Worm (Caenorhabditis elegans) whole organism, mixed stage, embryonic: Measurements from ENCODE around the gene fshr-1.

Source experiments
- M03D4.4 ChIP-seq: sonication (generic microtip); optimal IDR thresholded peaks from 2 replicates; lab custom pipeline; 2017; ENCODE audit warnings: mild to moderate bottlenecking, missing genetic modification characterization, missing compliant biosample characterization
- bed-3 ChIP-seq: fragments of 200-800 bp; sonication (Bioruptor generic); optimal IDR thresholded peaks from 3 replicates; lab custom pipeline; 2018; ENCODE audit warnings: mild to moderate bottlenecking, missing genetic modification characterization, moderate library complexity, missing compliant biosample characterization
- blmp-1 ChIP-seq: fragments of 150-350 bp; optimal IDR thresholded peaks from 2 replicates; lab custom pipeline; 2014; ENCODE audit warnings: missing biosample characterization, missing genetic modification characterization
- ceh-39 ChIP-seq: fragments of 150-350 bp; optimal IDR thresholded peaks from 2 replicates; lab custom pipeline; 2014; ENCODE audit warnings: missing biosample characterization, missing genetic modification characterization
- ces-1 ChIP-seq: fragments of 150-350 bp; optimal IDR thresholded peaks from 2 replicates; lab custom pipeline; 2014; ENCODE audit warnings: missing biosample characterization, missing genetic modification reagents, missing genetic modification characterization
- cnd-1 ChIP-seq: fragments of 200-800 bp; sonication (Bioruptor generic); optimal IDR thresholded peaks from 2 replicates; lab custom pipeline; 2018; ENCODE audit warnings: mild to moderate bottlenecking, missing genetic modification characterization, missing compliant biosample characterization
- drap-1 ChIP-seq: fragments of 200-800 bp; sonication (Bioruptor generic); optimal IDR thresholded peaks from 3 replicates; lab custom pipeline; 2018; ENCODE audit warnings: mild to moderate bottlenecking, missing genetic modification characterization, missing compliant biosample characterization
- elt-1 ChIP-seq: sonication (generic microtip); optimal IDR thresholded peaks from 2 replicates; lab custom pipeline; 2017; ENCODE audit warnings: missing genetic modification characterization, mild to moderate bottlenecking, missing compliant biosample characterization, antibody characterized with exemption, moderate library complexity, borderline replicate concordance; ENCODE audit not compliant: insufficient read depth
- elt-3 ChIP-seq: fragments of 150-350 bp; optimal IDR thresholded peaks from 2 replicates; lab custom pipeline; 2014; ENCODE audit warnings: missing biosample characterization, missing genetic modification characterization
- flh-1 ChIP-seq: fragments of 200-800 bp; sonication (Bioruptor generic); optimal IDR thresholded peaks from 2 replicates; lab custom pipeline; 2018; ENCODE audit warnings: mild to moderate bottlenecking, missing genetic modification characterization, moderate library complexity, missing compliant biosample characterization
- ham-2 ChIP-seq: fragments of 200-800 bp; sonication (Bioruptor generic); optimal IDR thresholded peaks from 2 replicates; lab custom pipeline; 2018; ENCODE audit warnings: mild to moderate bottlenecking, missing genetic modification characterization, missing compliant biosample characterization
- hlh-1 ChIP-seq: fragments of 150-350 bp; optimal IDR thresholded peaks from 2 replicates; lab custom pipeline; 2014; ENCODE audit warnings: missing biosample characterization, missing genetic modification reagents, missing genetic modification characterization
- lin-13 ChIP-seq: fragments of 150-350 bp; optimal IDR thresholded peaks from 2 replicates; lab custom pipeline; 2014; ENCODE audit warnings: missing biosample characterization, missing genetic modification characterization
- lin-32 ChIP-seq: fragments of 200-800 bp; sonication (Bioruptor generic); optimal IDR thresholded peaks from 2 replicates; lab custom pipeline; 2018; ENCODE audit warnings: mild to moderate bottlenecking, missing genetic modification characterization, missing compliant biosample characterization
- lsy-2 ChIP-seq: fragments of 150-350 bp; optimal IDR thresholded peaks from 2 replicates; lab custom pipeline; 2014; ENCODE audit warnings: missing biosample characterization, missing genetic modification characterization
- mab-5 ChIP-seq: fragments of 150-350 bp; optimal IDR thresholded peaks from 2 replicates; lab custom pipeline; 2014; ENCODE audit warnings: missing biosample characterization, missing genetic modification characterization
- mep-1 ChIP-seq: fragments of 150-350 bp; optimal IDR thresholded peaks from 2 replicates; lab custom pipeline; 2017; ENCODE audit warnings: missing biosample characterization, missing genetic modification reagents, missing genetic modification characterization, inconsistent platforms
- mls-2 ChIP-seq: sonication (generic microtip); optimal IDR thresholded peaks from 2 replicates; lab custom pipeline; 2016; ENCODE audit warnings: mild to moderate bottlenecking, missing genetic modification characterization, moderate library complexity, missing compliant biosample characterization
- nhr-12 ChIP-seq: fragments of 150-350 bp; optimal IDR thresholded peaks from 2 replicates; lab custom pipeline; 2014; ENCODE audit warnings: missing biosample characterization, missing genetic modification characterization
- nhr-2 ChIP-seq: fragments of 150-350 bp; optimal IDR thresholded peaks from 2 replicates; lab custom pipeline; 2014; ENCODE audit warnings: missing biosample characterization, missing genetic modification characterization
- nhr-237 ChIP-seq: fragments of 150-350 bp; optimal IDR thresholded peaks from 2 replicates; lab custom pipeline; 2014; ENCODE audit warnings: missing biosample characterization, missing genetic modification characterization
- nhr-76 ChIP-seq: sonication (generic microtip); optimal IDR thresholded peaks from 2 replicates; lab custom pipeline; 2017; ENCODE audit warnings: missing biosample characterization, missing genetic modification characterization
- pha-4 ChIP-seq: fragments of 150-350 bp; optimal IDR thresholded peaks from 2 replicates; lab custom pipeline; 2018; ENCODE audit warnings: missing biosample characterization, missing genetic modification reagents, missing genetic modification characterization
- snpc-4 ChIP-seq: fragments of 150-350 bp; optimal IDR thresholded peaks from 2 replicates; lab custom pipeline; 2014; ENCODE audit warnings: missing biosample characterization, missing genetic modification characterization
- sptf-1 ChIP-seq: sonication (generic microtip); optimal IDR thresholded peaks from 2 replicates; lab custom pipeline; 2017; ENCODE audit warnings: mild to moderate bottlenecking, missing genetic modification characterization, moderate library complexity, missing compliant biosample characterization
- tbx-8 ChIP-seq: fragments of 200-800 bp; sonication (Bioruptor generic); optimal IDR thresholded peaks from 2 replicates; lab custom pipeline; 2018; ENCODE audit warnings: mild to moderate bottlenecking, missing genetic modification characterization, moderate library complexity, missing compliant biosample characterization
- unc-120 ChIP-seq: sonication (generic microtip); optimal IDR thresholded peaks from 2 replicates; lab custom pipeline; 2017; ENCODE audit warnings: missing genetic modification characterization, missing compliant biosample characterization; ENCODE audit not compliant: poor library complexity, severe bottlenecking
- unc-62 ChIP-seq: fragments of 150-350 bp; optimal IDR thresholded peaks from 2 replicates; lab custom pipeline; 2014; ENCODE audit warnings: missing biosample characterization, missing genetic modification reagents, missing genetic modification characterization
- ztf-11 ChIP-seq: fragments of 150-350 bp; optimal IDR thresholded peaks from 2 replicates; lab custom pipeline; 2014; ENCODE audit warnings: missing biosample characterization, missing genetic modification characterization

fshr-1 gene

ce11 chrV:9916665-9917064 is 27.0 kb downstream of the fshr-1 start, which contains the start of gene C50H2.4:
Gene C50H2.4, plus strand, starts transcription at chrV:9916965.
- no peak for TF ChIP-seq lsy-2 (tag; lab: Kevin White, UChicago)
- no peak for TF ChIP-seq drap-1 (GFP tag; lab: Kevin White, UChicago)
- TF ChIP-seq M03D4.4 (tag; lab: Kevin White, UChicago) = no peak
- TF ChIP-seq unc-62 (GFP tag; lab: Kevin White, UChicago) = no peak
- no peak for TF ChIP-seq elt-3
- TF ChIP-seq lin-32 = no peak
- TF ChIP-seq nhr-2 (tag; lab: Kevin White, UChicago) = no peak
- no peak for TF ChIP-seq nhr-12
- no peak for TF ChIP-seq lin-13
- no peak for TF ChIP-seq sptf-1 (tag; lab: Kevin White, UChicago)
- no peak for TF ChIP-seq cnd-1
- TF ChIP-seq, all 35 proteins: peak for 0

- no peak for TF ChIP-seq ceh-39 (tag; lab: Kevin White, UChicago)
- no peak for TF ChIP-seq mls-2
- no peak for TF ChIP-seq flh-1
- no peak for TF ChIP-seq nhr-2 (tag; lab: Kevin White, UChicago)
- no peak for TF ChIP-seq hlh-1 (tag; lab: Kevin White, UChicago)
- TF ChIP-seq pha-4 (tag; lab: Kevin White, UChicago) = no peak
- no peak for TF ChIP-seq bed-3 (GFP tag; lab: Kevin White, UChicago)
- TF ChIP-seq, all 35 proteins: peak for 0
Measured at ce11 chrV:9918410-9918809, 28.8 kb downstream of the fshr-1 start, which contains the start of gene C50H2.5. Gene C50H2.5, plus strand, starts transcription at chrV:9918710.

- TF ChIP-seq drap-1 (GFP tag; lab: Kevin White, UChicago) (no peak), mab-5 (tag; lab: Kevin White, UChicago) (no peak), mls-2 (no peak), nhr-2 (tag; lab: Kevin White, UChicago) (no peak), M03D4.4 (tag; lab: Kevin White, UChicago) (no peak), snpc-4 (tag; lab: Kevin White, UChicago) (no peak), lin-32 (no peak), ham-2 (no peak), tbx-8 (GFP tag; lab: Kevin White, UChicago) (no peak), ces-1 (GFP tag; lab: Kevin White, UChicago) (no peak), nhr-237 (tag; lab: Kevin White, UChicago) (no peak), lsy-2 (tag; lab: Kevin White, UChicago) (no peak), elt-1 (tag; lab: Kevin White, UChicago) (no peak), cnd-1 (no peak), nhr-12 (no peak), unc-120 (no peak), pha-4 (tag; lab: Kevin White, UChicago) (no peak)
- TF ChIP-seq, all 35 proteins: peak for 0
Measured at ce11 chrV:9921288-9921687, 31.7 kb downstream of the fshr-1 start, which contains the start of gene ceh-75. Gene ceh-75, plus strand, starts transcription at chrV:9921337.

ce11 chrV:9922481-9922880 is 32.8 kb downstream of the fshr-1 start, which contains the start of gene C50H2.7:
Gene C50H2.7, plus strand, starts transcription at chrV:9922781.
- TF ChIP-seq sptf-1 (tag; lab: Kevin White, UChicago) (no peak), drap-1 (GFP tag; lab: Kevin White, UChicago) (no peak), lin-32 (no peak), snpc-4 (tag; lab: Kevin White, UChicago) (no peak), cnd-1 (no peak), M03D4.4 (tag; lab: Kevin White, UChicago) (no peak)

ce11 chrV:9924389-9924788 is 34.8 kb downstream of the fshr-1 start:
- TF ChIP-seq elt-1 (tag; lab: Kevin White, UChicago) (no peak), ceh-39 (tag; lab: Kevin White, UChicago) (no peak), blmp-1 (no peak), nhr-237 (tag; lab: Kevin White, UChicago) (no peak), M03D4.4 (tag; lab: Kevin White, UChicago) (no peak), sptf-1 (tag; lab: Kevin White, UChicago) (no peak), drap-1 (GFP tag; lab: Kevin White, UChicago) (no peak), ztf-11 (tag; lab: Kevin White, UChicago) (no peak), flh-1 (no peak), unc-120 (no peak)

- TF ChIP-seq ztf-11 (tag; lab: Kevin White, UChicago) (no peak), nhr-76 (tag; lab: Kevin White, UChicago) (no peak), ces-1 (GFP tag; lab: Kevin White, UChicago) (no peak), flh-1 (no peak), cnd-1 (no peak), lin-13 (no peak), unc-62 (GFP tag; lab: Kevin White, UChicago) (no peak), elt-1 (tag; lab: Kevin White, UChicago) (no peak), bed-3 (GFP tag; lab: Kevin White, UChicago) (no peak), mep-1 (tag; lab: Kevin White, UChicago) (no peak), nhr-237 (tag; lab: Kevin White, UChicago) (no peak), nhr-12 (no peak), M03D4.4 (tag; lab: Kevin White, UChicago) (no peak), blmp-1 (no peak), elt-3 (no peak), snpc-4 (tag; lab: Kevin White, UChicago) (no peak)
Measured at ce11 chrV:9925647-9926046, 36.0 kb downstream of the fshr-1 start.
